Fruit fly (Drosophila melanogaster): ENCODE measurements around the gene MFS10.

MFS10 gene

dm6 chrX:13099919-13100318, 28.9 kb upstream of the MFS10 start (continued):
- TF ChIP-seq schlank (tag; optimal IDR thresholded peaks at IDR 0.05), result peak; percentile 82
- TF ChIP-seq vnd (GFP tag; IDR thresholded peaks at IDR 0.05; ENCODE audit: partially characterized antibody), result no peak
- peak; percentile 62; the same call in 2 of the 3 replicates for TF ChIP-seq CG11560 (tag; IDR thresholded peaks at IDR 0.05)
- TF ChIP-seq CG12299 (tag; optimal IDR thresholded peaks at IDR 0.05), result peak; percentile 66
- TF ChIP-seq Dfd (GFP tag; optimal IDR thresholded peaks at IDR 0.05), result no peak
- no peak for TF ChIP-seq Antp (GFP tag; optimal IDR thresholded peaks at IDR 0.05)
- no peak for TF ChIP-seq eve (GFP tag; optimal IDR thresholded peaks at IDR 0.05)
- TF ChIP-seq ro (GFP tag; IDR thresholded peaks at IDR 0.05), result peak; percentile 53
- no peak for TF ChIP-seq fd64A (GFP tag; optimal IDR thresholded peaks at IDR 0.05)
- peak; percentile 64 for TF ChIP-seq CG1603 (tag; optimal IDR thresholded peaks at IDR 0.05)
- no peak for TF ChIP-seq NC2α (GFP tag; optimal IDR thresholded peaks at IDR 0.05)
- peak; percentile 75 for TF ChIP-seq CrebB (tag; optimal IDR thresholded peaks at IDR 0.05)
- no peak for TF ChIP-seq unc-4 (GFP tag; IDR thresholded peaks at IDR 0.05; ENCODE audit: partially characterized antibody)
- TF ChIP-seq CG42726 (GFP tag; IDR thresholded peaks at IDR 0.05; ENCODE audit: partially characterized antibody), result no peak

dm6 chrX:13101817-13102216, 27.0 kb upstream of the MFS10 start:
- TF ChIP-seq gsb (GFP tag; IDR thresholded peaks at IDR 0.05), result no peak
- peak; percentile 26 for TF ChIP-seq sd (tag; optimal IDR thresholded peaks at IDR 0.05)
- TF ChIP-seq CG2199 (GFP tag; IDR thresholded peaks at IDR 0.05), result 0 out of 3 replicates have a peak, but pooled peaks have one; percentile 55
- TF ChIP-seq exex (tag; optimal IDR thresholded peaks at IDR 0.05), result peak; percentile 79
- TF ChIP-seq insv (GFP tag; optimal IDR thresholded peaks at IDR 0.05), result peak in 1 of 2 experiments; percentile 35
- TF ChIP-seq Abd-B (GFP tag; optimal IDR thresholded peaks at IDR 0.05), result no peak
- TF ChIP-seq CG10654 (GFP tag; optimal IDR thresholded peaks at IDR 0.05), result no peak
- TF ChIP-seq mld (GFP tag; IDR thresholded peaks at IDR 0.05; ENCODE audit: partially characterized antibody), result no peak
- TF ChIP-seq Hey (tag; optimal IDR thresholded peaks at IDR 0.05), result peak; percentile 8
- TF ChIP-seq esg (GFP tag; conservative IDR thresholded peaks at IDR 0.05), result no peak
- TF ChIP-seq wdn (GFP tag; IDR thresholded peaks at IDR 0.05), result no peak
- peak; percentile 16 for TF ChIP-seq mirr (GFP tag; optimal IDR thresholded peaks at IDR 0.05)
- no peak for TF ChIP-seq Lhr (GFP tag; optimal IDR thresholded peaks at IDR 0.05)
- no peak for TF ChIP-seq bigmax (GFP tag; optimal IDR thresholded peaks at IDR 0.05)
- TF ChIP-seq CG17361 (GFP tag; IDR thresholded peaks at IDR 0.05), result no peak
- no peak for TF ChIP-seq ara (GFP tag; IDR thresholded peaks at IDR 0.05)
- TF ChIP-seq Six4 (GFP tag; optimal IDR thresholded peaks at IDR 0.05), result no peak
- TF ChIP-seq Aef1 (GFP tag; IDR thresholded peaks at IDR 0.05), result no peak
- peak; percentile 58 for TF ChIP-seq grn (GFP tag; optimal IDR thresholded peaks at IDR 0.05)
- no peak for TF ChIP-seq CG11085 (GFP tag; IDR thresholded peaks at IDR 0.05)
- TF ChIP-seq slp2 (GFP tag; optimal IDR thresholded peaks at IDR 0.05), result no peak

- no peak for TF ChIP-seq fd102C (GFP tag; optimal IDR thresholded peaks at IDR 0.05)
- TF ChIP-seq Sox102F (GFP tag; optimal IDR thresholded peaks at IDR 0.05), result no peak
- peak; percentile 12 for TF ChIP-seq lab (GFP tag; optimal IDR thresholded peaks at IDR 0.05)
- peak in 1 of 2 experiments; percentile 85 for TF ChIP-seq insv (GFP tag; optimal IDR thresholded peaks at IDR 0.05)
- peak; percentile 38 for TF ChIP-seq mirr (GFP tag; optimal IDR thresholded peaks at IDR 0.05)
- 0 out of 2 replicates have a peak, but pooled peaks have one; percentile 23 for TF ChIP-seq GATAe (GFP tag; conservative IDR thresholded peaks at IDR 0.05)
- no peak for TF ChIP-seq CG17568 (GFP tag; optimal IDR thresholded peaks at IDR 0.05)
- no peak for TF ChIP-seq kah (GFP tag; optimal IDR thresholded peaks at IDR 0.05)
- TF ChIP-seq CG13624 (GFP tag; optimal IDR thresholded peaks at IDR 0.05), result no peak
- TF ChIP-seq exex (tag; optimal IDR thresholded peaks at IDR 0.05), result peak; percentile 39
- peak; percentile 4 for TF ChIP-seq CG15601 (tag; optimal IDR thresholded peaks at IDR 0.05)
- TF ChIP-seq Med (GFP tag), result peak; percentile 62
- TF ChIP-seq Pdp1 (GFP tag; optimal IDR thresholded peaks at IDR 0.05), result peak in 1 of 2 experiments; percentile 10
- no peak for TF ChIP-seq CG17385 (GFP tag; optimal IDR thresholded peaks at IDR 0.05)
- TF ChIP-seq CTCF (GFP tag; optimal IDR thresholded peaks at IDR 0.05), result no peak
Measured at dm6 chrX:13104571-13104970, 24.2 kb upstream of the MFS10 start.

All from whole organism, embryonic.